Worm (Caenorhabditis elegans): ENCODE data around the gene ugt-66.

ugt-66 gene

ce11 chrIII:6173020-6173597 lies 21.3 kb downstream of the ugt-66 start, which contains the start of the genes abcf-3 and F42A10.5:
TSS of gene abcf-3 (plus strand) at chrIII:6173403.
TSS of gene F42A10.5 (minus strand) at chrIII:6173477.
- TF ChIP-seq ceh-82 (tag; optimal IDR thresholded peaks at IDR 0.05): no peak
- TF ChIP-seq unc-39 (tag; optimal IDR thresholded peaks at IDR 0.05): no peak
- peak; percentile 72 for TF ChIP-seq nhr-23 (tag; optimal IDR thresholded peaks at IDR 0.05)
- peak; percentile 34 for TF ChIP-seq elt-2 (tag; optimal IDR thresholded peaks at IDR 0.05)
- peak; percentile 50 for TF ChIP-seq nhr-43 (tag; optimal IDR thresholded peaks at IDR 0.05; ENCODE audit: poor library complexity, severe bottlenecking)
- TF ChIP-seq nhr-12 (tag; optimal IDR thresholded peaks at IDR 0.05): no peak
- TF ChIP-seq ztf-4 (tag; optimal IDR thresholded peaks at IDR 0.05): peak; percentile 42
- TF ChIP-seq nhr-76 (tag; optimal IDR thresholded peaks at IDR 0.05): no peak
- TF ChIP-seq fos-1 (tag; optimal IDR thresholded peaks at IDR 0.05): no peak
- TF ChIP-seq nhr-237 (tag; optimal IDR thresholded peaks at IDR 0.05): no peak
- TF ChIP-seq lsy-12 (tag; optimal IDR thresholded peaks at IDR 0.05): peak; percentile 25
- TF ChIP-seq nhr-11 (tag; optimal IDR thresholded peaks at IDR 0.05): peak; percentile 28
- no peak for TF ChIP-seq R02D3.7 (tag; optimal IDR thresholded peaks at IDR 0.05)
- TF ChIP-seq ceh-28 (tag; optimal IDR thresholded peaks at IDR 0.05): peak; percentile 12
- no peak for TF ChIP-seq ztf-11 (tag; optimal IDR thresholded peaks at IDR 0.05)
- TF ChIP-seq ZK546.5 (tag; optimal IDR thresholded peaks at IDR 0.05): no peak
- TF ChIP-seq nfya-1 (tag; optimal IDR thresholded peaks at IDR 0.05; ENCODE audit: insufficient read depth): peak; percentile 77
- TF ChIP-seq ceh-9 (tag; optimal IDR thresholded peaks at IDR 0.05): no peak
- peak; percentile 12 for TF ChIP-seq tbx-2 (tag; optimal IDR thresholded peaks at IDR 0.05)
- TF ChIP-seq lin-15B (tag; optimal IDR thresholded peaks at IDR 0.05): peak; percentile 74
- peak; percentile 79 for TF ChIP-seq pha-4 (tag; optimal IDR thresholded peaks at IDR 0.05)
- no peak for TF ChIP-seq zag-1 (tag; optimal IDR thresholded peaks at IDR 0.05)
- peak; percentile 44 for TF ChIP-seq nhr-25 (tag; optimal IDR thresholded peaks at IDR 0.05)
- peak; percentile 6 for TF ChIP-seq skn-1 (tag; optimal IDR thresholded peaks at IDR 0.05)
- peak; percentile 14 for TF ChIP-seq lin-39 (tag; optimal IDR thresholded peaks at IDR 0.05)

ce11 chrIII:6170038-6170437 lies 24.3 kb downstream of the ugt-66 start:
- TF ChIP-seq daf-12 (tag; optimal IDR thresholded peaks at IDR 0.05) (no peak), elt-2 (tag; optimal IDR thresholded peaks at IDR 0.05) (peak; percentile 11), ceh-16 (tag; optimal IDR thresholded peaks at IDR 0.05) (no peak), nhr-11 (tag; optimal IDR thresholded peaks at IDR 0.05) (peak; percentile 36), hmg-11 (tag; optimal IDR thresholded peaks at IDR 0.05) (peak; percentile 43), ama-1 (optimal IDR thresholded peaks at IDR 0.05) (peak; percentile 45), lin-39 (tag; optimal IDR thresholded peaks at IDR 0.05) (peak; percentile 18), ceh-28 (tag; optimal IDR thresholded peaks at IDR 0.05) (no peak), pha-4 (tag; optimal IDR thresholded peaks at IDR 0.05) (peak; percentile 1), nfya-1 (tag; optimal IDR thresholded peaks at IDR 0.05; ENCODE audit: insufficient read depth) (peak; percentile 65), lin-15B (tag; optimal IDR thresholded peaks at IDR 0.05) (peak; percentile 19), snpc-4 (tag; optimal IDR thresholded peaks at IDR 0.05) (peak; percentile 44)

- TF ChIP-seq elt-2 (tag; optimal IDR thresholded peaks at IDR 0.05) (peak; percentile 66), fos-1 (tag; optimal IDR thresholded peaks at IDR 0.05) (no peak), nhr-77 (tag; optimal IDR thresholded peaks at IDR 0.05) (no peak), pqm-1 (tag; optimal IDR thresholded peaks at IDR 0.05) (peak; percentile 77), snpc-4 (tag; optimal IDR thresholded peaks at IDR 0.05) (no peak), egl-5 (tag; optimal IDR thresholded peaks at IDR 0.05) (no peak), nhr-28 (tag; optimal IDR thresholded peaks at IDR 0.05) (no peak), pha-4 (tag; optimal IDR thresholded peaks at IDR 0.05) (peak; percentile 53), nfya-1 (tag; optimal IDR thresholded peaks at IDR 0.05; ENCODE audit: insufficient read depth) (no peak), ama-1 (optimal IDR thresholded peaks at IDR 0.05) (peak; percentile 85), fkh-2 (tag; optimal IDR thresholded peaks at IDR 0.05) (no peak), lin-15B (tag; optimal IDR thresholded peaks at IDR 0.05) (no peak)
Observed at ce11 chrIII:6168497-6169227, 25.7 kb downstream of the ugt-66 start, which contains the start of gene efk-1. TSS of gene efk-1 (minus strand) at chrIII:6168547.

ce11 chrIII:6166634-6167033 lies 27.7 kb downstream of the ugt-66 start:
- TF ChIP-seq zag-1 (tag; optimal IDR thresholded peaks at IDR 0.05): no peak
- no peak for TF ChIP-seq nhr-12 (tag; optimal IDR thresholded peaks at IDR 0.05)
